Worm (Caenorhabditis elegans) whole organism, L4 larva: ENCODE data around the gene acr-7.

Experiments
- F37D6.2 ChIP-seq: sonication (generic microtip); optimal IDR thresholded peaks from 2 replicates; lab custom pipeline; 2016; ENCODE audit warnings: mild to moderate bottlenecking, missing genetic modification characterization, missing compliant biosample characterization
- F49E8.2 ChIP-seq: sonication (generic microtip); optimal IDR thresholded peaks from 2 replicates; lab custom pipeline; 2016; ENCODE audit warnings: missing compliant biosample characterization, mild to moderate bottlenecking, missing genetic modification characterization, borderline replicate concordance
- T26A8.4 ChIP-seq: fragments of 200-800 bp; sonication (Bioruptor generic); IDR thresholded peaks from 2 replicates; pipeline ENCODE4 v1.3.6; 2022; ENCODE audit warnings: missing genetic modification characterization, missing compliant biosample characterization
- Y105C5A.15 ChIP-seq: fragments of 200-800 bp; sonication (Bioruptor generic); IDR thresholded peaks from 2 replicates; pipeline ENCODE4 v1.3.6; 2022; ENCODE audit warnings: missing genetic modification characterization, missing compliant biosample characterization
- aha-1 ChIP-seq: fragments of 150-350 bp; peaks from one replicate; lab custom pipeline; 2014; ENCODE audit warnings: missing biosample characterization, missing genetic modification characterization
- ama-1 ChIP-seq: fragments of 150-350 bp; optimal IDR thresholded peaks from 2 replicates; lab custom pipeline; 2014; ENCODE audit warnings: inconsistent platforms, mixed read lengths
- attf-4 ChIP-seq: sonication (generic microtip); optimal IDR thresholded peaks from 3 replicates; lab custom pipeline; 2017; ENCODE audit warnings: missing biosample characterization, missing genetic modification characterization
- ceh-20 ChIP-seq: fragments of 200-800 bp; sonication (Bioruptor generic); IDR thresholded peaks from 2 replicates; pipeline ENCODE4 v1.3.6; 2022; ENCODE audit warnings: missing genetic modification reagents, missing genetic modification characterization, missing compliant biosample characterization
- ceh-32 ChIP-seq: sonication (generic microtip); optimal IDR thresholded peaks from 2 replicates; lab custom pipeline; 2016; ENCODE audit warnings: mild to moderate bottlenecking, missing genetic modification characterization, missing compliant biosample characterization; ENCODE audit not compliant: poor library complexity
- daf-12 ChIP-seq: fragments of 150-350 bp; optimal IDR thresholded peaks from 2 replicates; lab custom pipeline; 2014; ENCODE audit warnings: missing biosample characterization, missing genetic modification reagents, missing genetic modification characterization
- duxl-1 ChIP-seq: sonication (generic microtip); optimal IDR thresholded peaks from 2 replicates; lab custom pipeline; 2016; ENCODE audit warnings: mild to moderate bottlenecking, missing genetic modification characterization, moderate library complexity, missing compliant biosample characterization; ENCODE audit not compliant: poor library complexity
- gei-8 ChIP-seq: fragments of 200-800 bp; sonication (Bioruptor generic); optimal IDR thresholded peaks from 2 replicates; lab custom pipeline; 2018; ENCODE audit warnings: mild to moderate bottlenecking, missing genetic modification characterization, missing compliant biosample characterization
- hmg-1.1 ChIP-seq: fragments of 200-800 bp; sonication (Bioruptor generic); IDR thresholded peaks from 2 replicates; pipeline ENCODE4 v1.3.6; 2022; ENCODE audit warnings: missing genetic modification reagents, missing genetic modification characterization, missing compliant biosample characterization
- lin-13 ChIP-seq: fragments of 150-350 bp; optimal IDR thresholded peaks from 2 replicates; lab custom pipeline; 2014; ENCODE audit warnings: missing biosample characterization, missing genetic modification reagents, missing genetic modification characterization
- lin-29 ChIP-seq: fragments of 200-800 bp; sonication (Bioruptor generic); IDR thresholded peaks from 2 replicates; pipeline ENCODE4 v1.3.6; 2022; ENCODE audit warnings: missing genetic modification reagents, missing genetic modification characterization, missing compliant biosample characterization
- lin-39 ChIP-seq: fragments of 150-350 bp; optimal IDR thresholded peaks from 2 replicates; lab custom pipeline; 2014; ENCODE audit warnings: missing biosample characterization, missing genetic modification reagents, missing genetic modification characterization
- madf-9 ChIP-seq: fragments of 200-800 bp; sonication (Bioruptor generic); conservative IDR thresholded peaks from 2 replicates; pipeline ENCODE4 v1.3.6; 2022; ENCODE audit warnings: missing genetic modification reagents, missing genetic modification characterization, missing compliant biosample characterization
- nhr-11 ChIP-seq: fragments of 150-350 bp; optimal IDR thresholded peaks from 2 replicates; lab custom pipeline; 2014; ENCODE audit warnings: missing biosample characterization, missing genetic modification characterization
- nhr-41 ChIP-seq: fragments of 200-800 bp; sonication (Bioruptor generic); IDR thresholded peaks from 2 replicates; pipeline ENCODE4 v1.3.6; 2022; ENCODE audit warnings: missing genetic modification reagents, missing genetic modification characterization, missing compliant biosample characterization
- nhr-76 ChIP-seq: fragments of 150-350 bp; optimal IDR thresholded peaks from 2 replicates; lab custom pipeline; 2014; ENCODE audit warnings: missing biosample characterization, missing genetic modification characterization
- nhr-77 ChIP-seq: fragments of 150-350 bp; optimal IDR thresholded peaks from 2 replicates; lab custom pipeline; 2014; ENCODE audit warnings: missing biosample characterization, missing genetic modification characterization
- saeg-2 ChIP-seq: fragments of 200-800 bp; sonication (Bioruptor generic); IDR thresholded peaks from 2 replicates; pipeline ENCODE4 v1.3.6; 2022; ENCODE audit warnings: missing genetic modification reagents, missing genetic modification characterization, missing compliant biosample characterization
- sdz-12 ChIP-seq: fragments of 200-800 bp; sonication (Bioruptor generic); optimal IDR thresholded peaks from 2 replicates; lab custom pipeline; 2018; ENCODE audit warnings: mild to moderate bottlenecking, missing genetic modification characterization, missing compliant biosample characterization
- set-16 ChIP-seq: fragments of 200-800 bp; sonication (Bioruptor generic); IDR thresholded peaks from 2 replicates; pipeline ENCODE4 v1.3.6; 2022; ENCODE audit warnings: missing genetic modification reagents, missing genetic modification characterization, missing compliant biosample characterization
- snpc-4 ChIP-seq: fragments of 150-350 bp; optimal IDR thresholded peaks from 2 replicates; lab custom pipeline; 2014; ENCODE audit warnings: missing biosample characterization, missing genetic modification characterization
- tag-97 ChIP-seq: fragments of 200-800 bp; sonication (Bioruptor generic); IDR thresholded peaks from 2 replicates; pipeline ENCODE4 v1.3.6; 2022; ENCODE audit warnings: missing genetic modification characterization, missing compliant biosample characterization
- unc-130 ChIP-seq: sonication (generic microtip); optimal IDR thresholded peaks from 2 replicates; lab custom pipeline; 2016; ENCODE audit warnings: missing genetic modification reagents, missing genetic modification characterization, missing compliant biosample characterization
- unc-62 ChIP-seq, 3 experiments: fragments of 150-350 bp in 1 of 3; sonication (generic microtip); optimal IDR thresholded peaks in 2 of 3; peaks in 1 of 3; 1 replicate in 1 of 3; 2 replicates in 2 of 3; lab custom pipeline; 2014 to 2017; ENCODE audit warnings: missing biosample characterization in 3 of 3, missing genetic modification characterization in 3 of 3, missing genetic modification reagents in 3 of 3, missing genotype in 1 of 3
- vab-7 ChIP-seq: fragments of 200-800 bp; sonication (Bioruptor generic); IDR thresholded peaks from 2 replicates; pipeline ENCODE4 v1.3.6; 2022; ENCODE audit warnings: missing genetic modification reagents, missing genetic modification characterization, missing compliant biosample characterization
- zfp-2 ChIP-seq: sonication (generic microtip); optimal IDR thresholded peaks from 2 replicates; lab custom pipeline; 2016; ENCODE audit warnings: mild to moderate bottlenecking, missing genetic modification characterization, missing compliant biosample characterization
- zfp-3 ChIP-seq: fragments of 200-800 bp; sonication (Bioruptor generic); conservative IDR thresholded peaks from 2 replicates; pipeline ENCODE4 v1.3.6; 2022; ENCODE audit warnings: missing genetic modification reagents, missing genetic modification characterization, missing compliant biosample characterization
- zip-11 ChIP-seq: fragments of 200-800 bp; sonication (Bioruptor generic); IDR thresholded peaks from 2 replicates; pipeline ENCODE4 v1.3.6; 2022; ENCODE audit warnings: missing genetic modification characterization, missing compliant biosample characterization
- ztf-7 ChIP-seq: fragments of 150-350 bp; optimal IDR thresholded peaks from 2 replicates; lab custom pipeline; 2014; ENCODE audit warnings: missing biosample characterization, missing genetic modification characterization

acr-7 gene

DNA sequence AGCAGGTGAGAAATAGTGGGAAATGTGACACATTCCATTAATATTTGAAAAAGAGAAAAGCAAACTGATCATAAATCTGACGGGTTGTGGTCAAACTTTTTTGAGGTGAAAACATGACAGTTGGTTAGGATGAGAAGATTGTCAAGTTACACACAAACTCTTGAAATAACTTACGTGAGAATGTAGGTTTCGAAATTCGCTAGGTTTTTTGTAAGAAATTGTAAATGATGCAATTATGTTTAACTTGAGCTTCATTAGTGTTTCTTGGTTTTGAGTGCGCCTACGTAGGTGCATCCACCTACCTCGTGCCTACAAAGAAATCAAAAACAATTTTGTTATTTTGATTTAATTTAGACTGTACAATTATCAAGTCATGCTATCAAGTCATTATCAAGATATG, 14.3 kb downstream of the acr-7 start, which contains the start of gene cex-2:
cex-2 (minus strand) TSS at position 101 of the 400 bp plus-strand sequence.
- no peak for TF ChIP-seq unc-130 (GFP tag; lab: Kevin White, UChicago)
- TF ChIP-seq daf-12 (tag; lab: Kevin White, UChicago): no peak
- TF ChIP-seq duxl-1 (tag; lab: Kevin White, UChicago): no peak
- TF ChIP-seq T26A8.4 (GFP tag; lab: Robert Waterston, UW): no peak
- no peak for TF ChIP-seq ama-1 (lab: Kevin White, UChicago)
- TF ChIP-seq ztf-7 (tag; lab: Kevin White, UChicago): no peak
- TF ChIP-seq hmg-1.1 (GFP tag; lab: Robert Waterston, UW): no peak

DNA sequence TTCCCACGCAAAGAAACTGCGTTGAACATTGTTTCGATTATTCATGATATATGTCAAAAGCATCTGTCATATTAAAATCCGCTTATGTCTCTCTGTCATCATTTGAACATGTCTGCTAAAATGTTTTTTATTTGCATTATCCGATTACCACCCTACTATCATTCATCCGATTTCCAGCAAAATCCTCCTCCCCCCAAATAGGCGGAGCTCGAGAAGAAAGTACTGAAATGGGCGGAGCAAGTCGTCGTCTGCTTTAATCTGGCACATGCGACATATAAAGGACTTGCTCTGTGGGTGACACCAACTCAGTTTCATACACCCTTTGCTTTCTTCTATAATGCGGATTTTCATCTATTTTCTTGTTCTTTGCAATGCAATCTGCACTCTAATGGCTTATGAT, 17.5 kb downstream of the acr-7 start, which contains the start of gene T09A5.14:
T09A5.14 (plus strand) TSS at position 301 of the 400 bp plus-strand sequence.
- TF ChIP-seq zfp-3 (GFP tag; lab: Robert Waterston, UW): no peak
- TF ChIP-seq duxl-1 (tag; lab: Kevin White, UChicago): no peak
- TF ChIP-seq zip-11 (GFP tag; lab: Robert Waterston, UW): no peak
- TF ChIP-seq Y105C5A.15 (GFP tag; lab: Robert Waterston, UW): no peak

DNA sequence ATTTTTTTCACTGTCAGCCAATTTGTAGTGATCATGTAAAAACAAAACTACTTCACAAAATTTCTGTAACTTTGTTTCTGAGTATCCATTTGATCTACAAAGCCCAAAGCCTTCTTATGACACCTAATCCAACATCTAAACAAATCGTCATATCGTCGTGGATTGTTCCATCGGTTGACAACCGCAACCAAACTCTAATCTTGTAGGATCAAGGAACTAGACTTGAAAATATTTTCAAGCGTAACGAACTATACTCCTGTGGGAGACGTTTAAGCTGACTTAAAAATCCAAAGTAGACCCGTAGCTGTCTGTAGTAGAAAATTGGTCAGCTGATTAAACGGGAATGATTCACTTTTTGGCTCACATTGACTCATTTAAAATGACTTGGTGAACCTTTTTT, 20.0 kb downstream of the acr-7 start:
- peak in 1 of 2 experiments; percentile 92 for TF ChIP-seq unc-62 (GFP tag; optimal IDR thresholded peaks at IDR 0.05 in 1 of 2; lab: Kevin White, UChicago)
- no peak for TF ChIP-seq unc-62 (tag; optimal IDR thresholded peaks at IDR 0.05; lab: Kevin White, UChicago)
- no peak for TF ChIP-seq F49E8.2 (tag; lab: Kevin White, UChicago)

- TF ChIP-seq ceh-32: no peak
- TF ChIP-seq Y105C5A.15 (GFP tag; lab: Robert Waterston, UW): no peak
- TF ChIP-seq vab-7 (GFP tag; lab: Robert Waterston, UW): no peak
- TF ChIP-seq tag-97: no peak
- TF ChIP-seq aha-1: peak; percentile 66
- no peak for TF ChIP-seq F37D6.2 (tag; lab: Kevin White, UChicago)
- TF ChIP-seq ceh-20 (GFP tag; lab: Robert Waterston, UW): no peak
- TF ChIP-seq zfp-2: no peak
- TF ChIP-seq unc-62 (GFP tag; optimal IDR thresholded peaks at IDR 0.05 in 1 of 2; lab: Kevin White, UChicago): peak in 1 of 2 experiments; percentile 89
- TF ChIP-seq unc-62 (tag; optimal IDR thresholded peaks at IDR 0.05; lab: Kevin White, UChicago): no peak
- no peak for TF ChIP-seq nhr-41
- TF ChIP-seq gei-8: no peak
- no peak for TF ChIP-seq saeg-2 (GFP tag; lab: Robert Waterston, UW)
Observed at ce11 chrII:7827883-7828282, 21.7 kb downstream of the acr-7 start.

ce11 chrII:7825107-7825506, 24.5 kb downstream of the acr-7 start, which contains the start of gene srw-62:
Gene srw-62, plus strand, starts transcription at chrII:7825407.
- TF ChIP-seq aha-1 (peak; percentile 4), madf-9 (GFP tag; lab: Robert Waterston, UW) (no peak)

DNA sequence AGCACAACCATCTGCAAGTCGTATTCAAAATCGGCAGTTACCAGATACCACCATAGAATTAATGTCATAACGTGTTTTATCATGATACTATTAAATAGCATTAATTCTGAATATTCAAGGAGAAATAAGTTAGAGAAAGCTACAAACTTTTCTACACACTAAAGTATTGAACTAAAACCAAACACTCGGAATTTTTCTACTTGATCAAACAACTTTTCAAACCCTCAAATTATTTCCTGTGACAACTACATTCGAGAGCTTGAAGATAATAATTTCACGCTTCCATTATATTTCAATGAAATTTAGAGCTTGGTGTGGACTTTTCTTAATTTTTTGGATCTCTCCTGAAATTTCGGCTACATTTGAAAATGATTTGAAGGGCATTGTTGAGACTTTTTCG, 27.1 kb downstream of the acr-7 start, which contains the start of gene irld-47:
irld-47 (minus strand) TSS at position 101 of the 400 bp plus-strand sequence.
- no peak for TF ChIP-seq set-16 (GFP tag; lab: Robert Waterston, UW)
- TF ChIP-seq lin-29 (GFP tag; lab: Robert Waterston, UW): no peak
- TF ChIP-seq snpc-4 (tag; lab: Kevin White, UChicago): no peak
- TF ChIP-seq nhr-11 (tag; lab: Kevin White, UChicago): no peak
- no peak for TF ChIP-seq tag-97
- TF ChIP-seq attf-4: no peak
- no peak for TF ChIP-seq lin-39 (tag; lab: Kevin White, UChicago)
- TF ChIP-seq Y105C5A.15 (GFP tag; lab: Robert Waterston, UW): no peak
- TF ChIP-seq sdz-12 (GFP tag; lab: Kevin White, UChicago): no peak
- no peak for TF ChIP-seq unc-62 (GFP tag; optimal IDR thresholded peaks at IDR 0.05 in 1 of 2; lab: Kevin White, UChicago)
- TF ChIP-seq unc-62 (tag; optimal IDR thresholded peaks at IDR 0.05; lab: Kevin White, UChicago): no peak
- no peak for TF ChIP-seq nhr-76 (tag; lab: Kevin White, UChicago)
- TF ChIP-seq nhr-77 (tag; lab: Kevin White, UChicago): no peak
- no peak for TF ChIP-seq lin-13 (GFP tag; lab: Kevin White, UChicago)
